Worm (Caenorhabditis elegans): ENCODE results near the gene rip-1.

The rip-1 gene

DNA sequence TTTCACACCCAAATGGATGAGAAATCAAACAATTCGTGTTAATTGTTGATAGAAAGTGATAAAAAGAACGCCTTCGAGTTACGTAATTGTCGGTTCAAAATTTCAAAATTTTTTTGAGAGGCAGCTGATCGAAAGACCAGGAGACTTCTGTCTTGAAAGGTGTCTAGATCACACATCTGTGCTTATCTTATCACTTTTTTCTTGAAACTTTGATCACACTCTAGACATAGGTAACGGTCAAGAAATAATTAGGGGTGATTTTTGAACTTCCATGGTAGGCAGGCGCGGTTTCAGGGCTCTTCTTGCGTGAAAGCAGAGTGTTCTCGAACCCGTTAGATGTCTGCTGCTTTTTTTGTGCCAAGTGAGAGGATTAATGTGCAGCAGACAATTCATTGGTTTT, 34.8 kb upstream of the rip-1 start:
- no peak for TF ChIP-seq lin-15B (tag; optimal IDR thresholded peaks at IDR 0.05)
- no peak for TF ChIP-seq alr-1 (tag; optimal IDR thresholded peaks at IDR 0.05; ENCODE audit: borderline replicate concordance)
- TF ChIP-seq elt-3 (tag; optimal IDR thresholded peaks at IDR 0.05), result peak in 2 of 6 experiments; percentile 32 to 78
- peak; percentile 72 for TF ChIP-seq nhr-85 (tag)
- no peak for TF ChIP-seq nhr-12 (tag; optimal IDR thresholded peaks at IDR 0.05)
- no peak for TF ChIP-seq nhr-47 (tag; optimal IDR thresholded peaks at IDR 0.05)
- no peak for TF ChIP-seq pqm-1 (tag; optimal IDR thresholded peaks at IDR 0.05)
- no peak for TF ChIP-seq blmp-1 (tag; optimal IDR thresholded peaks at IDR 0.05)

DNA sequence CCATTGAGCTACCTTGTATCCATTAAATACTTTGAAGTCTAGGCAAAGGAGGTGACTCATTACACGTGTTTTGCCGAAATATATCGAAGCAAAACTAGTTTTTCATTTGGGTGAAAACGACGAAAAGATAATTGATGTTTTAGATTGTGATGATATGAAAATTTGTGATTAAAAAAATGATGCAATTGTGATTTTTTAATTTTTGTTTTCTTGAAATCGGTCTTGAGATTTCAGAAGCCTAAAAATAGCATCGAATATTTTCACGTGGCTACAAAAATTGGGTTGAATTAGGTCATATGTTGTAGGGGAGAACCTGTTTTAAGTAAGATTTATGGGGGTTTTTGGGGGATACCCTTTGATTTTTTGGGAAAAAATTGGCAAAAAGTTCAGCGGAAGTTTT, 32.0 kb upstream of the rip-1 start:
- TF ChIP-seq fkh-4 (tag; optimal IDR thresholded peaks at IDR 0.05; ENCODE audit: borderline replicate concordance) (no peak), unc-30 (tag; optimal IDR thresholded peaks at IDR 0.05) (no peak), zag-1 (tag; optimal IDR thresholded peaks at IDR 0.05) (no peak), elt-2 (tag; optimal IDR thresholded peaks at IDR 0.05) (no peak), fkh-10 (GFP tag; optimal IDR thresholded peaks at IDR 0.05) (no peak), snu-23 (GFP tag; optimal IDR thresholded peaks at IDR 0.05) (peak; percentile 3), unc-130 (tag; optimal IDR thresholded peaks at IDR 0.05) (no peak), dsc-1 (tag; optimal IDR thresholded peaks at IDR 0.05) (no peak), elt-3 (tag; optimal IDR thresholded peaks at IDR 0.05) (peak in 2 of 6 experiments; percentile 20 to 59), lin-13 (GFP tag; optimal IDR thresholded peaks at IDR 0.05) (no peak), isw-1 (GFP tag; IDR thresholded peaks at IDR 0.05) (no peak), lir-3 (tag; optimal IDR thresholded peaks at IDR 0.05; ENCODE audit: poor library complexity) (no peak), hlh-17 (GFP tag; optimal IDR thresholded peaks at IDR 0.05; ENCODE audit: borderline replicate concordance) (no peak), ztf-4 (tag; optimal IDR thresholded peaks at IDR 0.05) (no peak), fkh-8 (tag; optimal IDR thresholded peaks at IDR 0.05) (no peak), hpl-2 (GFP tag; optimal IDR thresholded peaks at IDR 0.05) (no peak), C16A3.4 (tag; optimal IDR thresholded peaks at IDR 0.05) (no peak), nhr-84 (tag; optimal IDR thresholded peaks at IDR 0.05) (no peak), Y116A8C.19 (tag; optimal IDR thresholded peaks at IDR 0.05; ENCODE audit: borderline replicate concordance) (no peak), vab-15 (tag; optimal IDR thresholded peaks at IDR 0.05) (peak; percentile 60), snpc-4 (tag; optimal IDR thresholded peaks at IDR 0.05) (no peak), ets-5 (GFP tag; IDR thresholded peaks at IDR 0.05) (no peak), xbp-1 (tag; optimal IDR thresholded peaks at IDR 0.05) (no peak), nhr-20 (tag; optimal IDR thresholded peaks at IDR 0.05) (peak; percentile 53), pax-3 (tag; optimal IDR thresholded peaks at IDR 0.05) (no peak), nhr-90 (tag; optimal IDR thresholded peaks at IDR 0.05; ENCODE audit: poor library complexity) (no peak), ces-1 (GFP tag; optimal IDR thresholded peaks at IDR 0.05) (no peak), hlh-4 (tag; optimal IDR thresholded peaks at IDR 0.05) (no peak), rnt-1 (tag; optimal IDR thresholded peaks at IDR 0.05) (no peak), sup-37 (GFP tag; optimal IDR thresholded peaks at IDR 0.05) (no peak), alr-1 (tag; optimal IDR thresholded peaks at IDR 0.05; ENCODE audit: borderline replicate concordance) (no peak), nhr-19 (GFP tag; conservative IDR thresholded peaks at IDR 0.05) (no peak), jun-1 (tag; optimal IDR thresholded peaks at IDR 0.05) (no peak), lin-15B (tag; optimal IDR thresholded peaks at IDR 0.05) (no peak), grh-1 (GFP tag; IDR thresholded peaks at IDR 0.05) (peak; percentile 41; the same call in 1 of the 2 replicates), lin-35 (GFP tag; optimal IDR thresholded peaks at IDR 0.05) (peak in 1 of 2 experiments; percentile 52), egl-13 (tag; optimal IDR thresholded peaks at IDR 0.05) (no peak), egl-27 (tag; optimal IDR thresholded peaks at IDR 0.05) (no peak), nhr-85 (tag) (peak; percentile 95), nhr-12 (tag; optimal IDR thresholded peaks at IDR 0.05) (no peak), skn-1 (tag; optimal IDR thresholded peaks at IDR 0.05) (no peak), efl-3 (GFP tag; optimal IDR thresholded peaks at IDR 0.05) (no peak), nhr-71 (tag; optimal IDR thresholded peaks at IDR 0.05) (peak; percentile 51), sptf-1 (tag; optimal IDR thresholded peaks at IDR 0.05) (no peak), pag-3 (tag; optimal IDR thresholded peaks at IDR 0.05; ENCODE audit: borderline replicate concordance, insufficient read depth) (no peak), pqm-1 (tag; optimal IDR thresholded peaks at IDR 0.05) (no peak), lsy-2 (tag; optimal IDR thresholded peaks at IDR 0.05) (no peak)
